Worm (Caenorhabditis elegans): ENCODE data around the gene C34D4.3.

DNA sequence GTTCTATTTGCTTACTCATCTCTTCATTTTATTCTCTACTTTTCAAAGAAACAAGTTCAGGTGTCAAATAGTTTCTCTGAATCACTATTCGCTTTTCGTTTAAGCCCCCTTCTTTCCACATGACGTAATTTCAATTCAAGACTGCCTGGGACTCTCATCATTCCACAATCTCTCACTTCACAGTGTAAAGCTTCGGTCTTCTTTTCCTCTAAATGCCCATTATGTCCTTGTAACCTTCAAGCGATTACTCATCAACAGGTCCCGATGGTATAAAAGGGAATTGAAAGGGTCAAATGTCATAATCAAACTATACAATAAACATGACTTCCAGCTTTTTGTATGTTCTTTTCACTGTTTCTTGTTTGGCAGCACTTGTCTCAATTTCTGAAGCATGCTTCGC lies 25.5 kb downstream of the C34D4.3 start, which contains the start of gene C42D4.3:
- TF ChIP-seq flh-1 (GFP tag; optimal IDR thresholded peaks at IDR 0.05) (no peak), unc-62 (GFP tag; optimal IDR thresholded peaks at IDR 0.05) (no peak), lin-13 (tag; optimal IDR thresholded peaks at IDR 0.05) (no peak), ces-1 (GFP tag; optimal IDR thresholded peaks at IDR 0.05) (no peak), pha-4 (tag; optimal IDR thresholded peaks at IDR 0.05) (no peak), mep-1 (tag; optimal IDR thresholded peaks at IDR 0.05) (no peak), nhr-76 (tag; optimal IDR thresholded peaks at IDR 0.05) (no peak), ztf-11 (tag; optimal IDR thresholded peaks at IDR 0.05) (no peak), lin-32 (GFP tag; optimal IDR thresholded peaks at IDR 0.05) (no peak)
